Fruit fly (Drosophila melanogaster) whole organism, embryonic: ENCODE results near the gene Mst85C.
A peak's percentile ranks its signal among the peaks of the same experiment; 100 is the strongest.

Experiments used
- Asciz ChIP-seq: fragments of 200-800 bp; sonication (Bioruptor generic); optimal IDR thresholded peaks from 2 replicates; lab custom pipeline; 2017; ENCODE audit warnings: missing biosample characterization, mild to moderate bottlenecking, missing genetic modification characterization, missing genetic modification reagents
- BEAF-32 ChIP-seq: fragments of 200-800 bp; sonication (Bioruptor generic); optimal IDR thresholded peaks from 3 replicates; lab custom pipeline; 2017; ENCODE audit warnings: missing biosample characterization, missing genetic modification characterization, mild to moderate bottlenecking, moderate library complexity, missing genetic modification reagents
- CG10979 ChIP-seq: fragments of 200-800 bp; sonication (Bioruptor generic); optimal IDR thresholded peaks from 2 replicates; lab custom pipeline; 2018; ENCODE audit warnings: missing biosample characterization, mild to moderate bottlenecking, missing genetic modification characterization, moderate library complexity
- CG11456 ChIP-seq: fragments of 200-800 bp; sonication (Bioruptor generic); IDR thresholded peaks from 3 replicates; pipeline ENCODE4 v1.3.6; 2022; ENCODE audit warnings: missing biosample characterization, missing genetic modification characterization
- CG13624 ChIP-seq: fragments of 200-800 bp; sonication (Bioruptor generic); optimal IDR thresholded peaks from 2 replicates; lab custom pipeline; 2016; ENCODE audit warnings: missing biosample characterization, missing genetic modification characterization
- CG15479 ChIP-seq: fragments of 200-800 bp; sonication (Bioruptor generic); optimal IDR thresholded peaks from 3 replicates; lab custom pipeline; 2019; ENCODE audit warnings: missing biosample characterization, mild to moderate bottlenecking, missing genetic modification characterization, moderate library complexity
- CG16863 ChIP-seq: fragments of 200-800 bp; sonication (Bioruptor generic); optimal IDR thresholded peaks from 3 replicates; lab custom pipeline; 2016; ENCODE audit warnings: missing biosample characterization, missing genetic modification characterization
- CG17361 ChIP-seq: fragments of 200-800 bp; sonication (Bioruptor generic); IDR thresholded peaks from 3 replicates; pipeline ENCODE4 v1.3.6; 2022; ENCODE audit warnings: missing biosample characterization, missing genetic modification characterization
- CG1792 ChIP-seq: fragments of 200-800 bp; sonication (Bioruptor generic); optimal IDR thresholded peaks from 2 replicates; lab custom pipeline; 2016; ENCODE audit warnings: missing biosample characterization, missing genetic modification characterization
- CG1832 ChIP-seq: fragments of 200-800 bp; sonication (Bioruptor generic); optimal IDR thresholded peaks from 2 replicates; lab custom pipeline; 2017; ENCODE audit warnings: missing biosample characterization, mild to moderate bottlenecking, missing genetic modification characterization, inconsistent platforms
- CG18619 ChIP-seq: fragments of 200-800 bp; sonication (Bioruptor generic); optimal IDR thresholded peaks from 3 replicates; lab custom pipeline; 2017; ENCODE audit warnings: missing biosample characterization, mild to moderate bottlenecking, missing genetic modification characterization
- CG31224 ChIP-seq: fragments of 200-800 bp; sonication (Bioruptor generic); IDR thresholded peaks from 2 replicates; pipeline ENCODE4 v1.3.6; 2022; ENCODE audit warnings: missing biosample characterization, missing genetic modification characterization
- CG32767 ChIP-seq: fragments of 200-800 bp; sonication (Bioruptor generic); IDR thresholded peaks from 2 replicates; pipeline ENCODE4 v1.3.6; 2022; ENCODE audit warnings: missing biosample characterization, missing genetic modification characterization
- CG3407 ChIP-seq: fragments of 200-800 bp; sonication (Bioruptor generic); optimal IDR thresholded peaks from 2 replicates; lab custom pipeline; 2018; ENCODE audit warnings: missing biosample characterization, mild to moderate bottlenecking, missing genetic modification characterization
- CG3838 ChIP-seq: fragments of 200-800 bp; sonication (Bioruptor generic); optimal IDR thresholded peaks from 3 replicates; lab custom pipeline; 2016; ENCODE audit warnings: missing biosample characterization, missing genetic modification characterization
- CG4360 ChIP-seq: fragments of 200-800 bp; sonication (Bioruptor generic); IDR thresholded peaks from 2 replicates; pipeline ENCODE4 v1.3.6; 2022; ENCODE audit warnings: missing biosample characterization, missing genetic modification characterization
- CG8290 ChIP-seq, 3 experiments: fragments of 200-800 bp; sonication (Bioruptor generic); optimal IDR thresholded peaks; 2 replicates each; lab custom pipeline; 2016 to 2019; ENCODE audit warnings: missing biosample characterization in 3 of 3, missing genetic modification characterization in 3 of 3, mild to moderate bottlenecking in 2 of 3, moderate library complexity in 1 of 3
- CG8924 ChIP-seq: fragments of 200-800 bp; optimal IDR thresholded peaks from 3 replicates; lab custom pipeline; 2019; ENCODE audit warnings: missing biosample characterization, mild to moderate bottlenecking, missing genetic modification characterization, moderate library complexity
- Dip3 ChIP-seq: fragments of 200-800 bp; sonication (Bioruptor generic); optimal IDR thresholded peaks from 3 replicates; lab custom pipeline; 2016; ENCODE audit warnings: missing biosample characterization, missing genetic modification characterization
- Ets65A ChIP-seq: fragments of 200-800 bp; sonication (Bioruptor generic); peaks from one replicate; lab custom pipeline; 2016; ENCODE audit warnings: missing biosample characterization, missing genetic modification characterization
- Fer1 ChIP-seq: fragments of 200-800 bp; sonication (Bioruptor generic); optimal IDR thresholded peaks from 2 replicates; lab custom pipeline; 2017; ENCODE audit warnings: missing biosample characterization, mild to moderate bottlenecking, missing genetic modification characterization
- Fer2 ChIP-seq: fragments of 200-800 bp; sonication (Bioruptor generic); optimal IDR thresholded peaks from 2 replicates; lab custom pipeline; 2018; ENCODE audit warnings: missing biosample characterization, mild to moderate bottlenecking, missing genetic modification characterization, moderate library complexity
- Gug ChIP-seq: fragments of 200-800 bp; sonication (Bioruptor generic); IDR thresholded peaks from 4 replicates; pipeline ENCODE4 v1.3.6; 2022; ENCODE audit warnings: missing biosample characterization, missing genetic modification characterization
- Hr78 ChIP-seq, 2 experiments: fragments of 200-800 bp in 1 of 2; fragments of >200 bp in 1 of 2; sonication (Bioruptor generic) in 1 of 2; optimal IDR thresholded peaks; 2 replicates each; lab custom pipeline; 2017 to 2019; ENCODE audit warnings: missing biosample characterization in 2 of 2, missing genetic modification characterization in 2 of 2, mild to moderate bottlenecking in 1 of 2, moderate library complexity in 1 of 2
- Jarid2 ChIP-seq: fragments of 200-800 bp; sonication (Bioruptor generic); optimal IDR thresholded peaks from 3 replicates; lab custom pipeline; 2017; ENCODE audit warnings: mild to moderate bottlenecking, missing biosample characterization, missing genetic modification reagents, missing genetic modification characterization
- Med ChIP-seq: fragments of 200-800 bp; sonication (Bioruptor generic); peaks from one replicate; lab custom pipeline; 2016; ENCODE audit warnings: missing biosample characterization, missing genetic modification characterization, mild to moderate bottlenecking, inconsistent platforms, moderate library complexity
- NC2α ChIP-seq: fragments of 200-800 bp; sonication (Bioruptor generic); optimal IDR thresholded peaks from 2 replicates; lab custom pipeline; 2016; ENCODE audit warnings: missing biosample characterization, missing genetic modification characterization
- Pdp1 ChIP-seq, 2 experiments: fragments of 200-800 bp; sonication (Bioruptor generic); optimal IDR thresholded peaks; 3 replicates each; lab custom pipeline; 2016; ENCODE audit warnings: missing biosample characterization in 2 of 2, missing genetic modification characterization in 2 of 2, mild to moderate bottlenecking in 1 of 2, moderate library complexity in 1 of 2
- Trl ChIP-seq, 3 experiments: fragments of >200 bp in 2 of 3; fragments of 200-800 bp in 1 of 3; sonication (Bioruptor generic) in 1 of 3; optimal IDR thresholded peaks; 2 replicates in 1 of 3; 3 replicates in 2 of 3; lab custom pipeline; 2016 to 2017; ENCODE audit warnings: missing biosample characterization in 1 of 3, missing genetic modification characterization in 1 of 3
- az2 ChIP-seq: fragments of 200-800 bp; sonication (Bioruptor generic); optimal IDR thresholded peaks from 3 replicates; lab custom pipeline; 2016; ENCODE audit warnings: missing biosample characterization, missing genetic modification characterization
- bsh ChIP-seq, 2 experiments: fragments of 200-800 bp; sonication (Bioruptor generic); optimal IDR thresholded peaks; 2 replicates each; lab custom pipeline; 2017 to 2018; ENCODE audit warnings: mild to moderate bottlenecking in 2 of 2, missing biosample characterization in 2 of 2, missing genetic modification characterization in 2 of 2, moderate library complexity in 1 of 2
- caup ChIP-seq: fragments of 200-800 bp; sonication (Bioruptor generic); optimal IDR thresholded peaks from 3 replicates; lab custom pipeline; 2017; ENCODE audit warnings: missing biosample characterization, mild to moderate bottlenecking, missing genetic modification characterization, moderate library complexity; ENCODE audit not compliant: severe bottlenecking
- cg ChIP-seq: fragments of 200-800 bp; sonication (Bioruptor generic); optimal IDR thresholded peaks from 3 replicates; lab custom pipeline; 2019; ENCODE audit warnings: missing biosample characterization, mild to moderate bottlenecking, missing genetic modification characterization, moderate library complexity
- dati ChIP-seq: fragments of 200-800 bp; sonication (Bioruptor generic); IDR thresholded peaks from 2 replicates; pipeline ENCODE4 v1.3.6; 2022; ENCODE audit warnings: missing biosample characterization, missing genetic modification characterization
- emc ChIP-seq: fragments of 200-800 bp; sonication (Bioruptor generic); optimal IDR thresholded peaks from 2 replicates; lab custom pipeline; 2016; ENCODE audit warnings: missing biosample characterization, missing genetic modification characterization
- ewg ChIP-seq: fragments of 200-800 bp; sonication (Bioruptor generic); optimal IDR thresholded peaks from 3 replicates; lab custom pipeline; 2017; ENCODE audit warnings: mild to moderate bottlenecking, missing biosample characterization, missing genetic modification reagents, missing genetic modification characterization
- exex ChIP-seq: fragments of 200-800 bp; sonication (Bioruptor generic); optimal IDR thresholded peaks from 4 replicates; lab custom pipeline; 2018; ENCODE audit warnings: missing biosample characterization, mild to moderate bottlenecking, missing genetic modification characterization, moderate library complexity
- fd3F ChIP-seq: fragments of 200-800 bp; sonication (Bioruptor generic); optimal IDR thresholded peaks from 2 replicates; lab custom pipeline; 2018; ENCODE audit warnings: missing biosample characterization, mild to moderate bottlenecking, missing genetic modification characterization, moderate library complexity
- grau ChIP-seq: fragments of 200-800 bp; optimal IDR thresholded peaks from 3 replicates; lab custom pipeline; 2019; ENCODE audit warnings: missing biosample characterization, mild to moderate bottlenecking, missing genetic modification characterization, moderate library complexity
- kay ChIP-seq: fragments of 200-800 bp; sonication (Bioruptor generic); optimal IDR thresholded peaks from 2 replicates; lab custom pipeline; 2016; ENCODE audit warnings: missing biosample characterization, missing genetic modification characterization
- luna ChIP-seq: fragments of 200-800 bp; sonication (Bioruptor generic); optimal IDR thresholded peaks from 2 replicates; lab custom pipeline; 2016; ENCODE audit warnings: missing biosample characterization, missing genetic modification characterization
- maf-S ChIP-seq: fragments of 200-800 bp; sonication (Bioruptor generic); optimal IDR thresholded peaks from 2 replicates; lab custom pipeline; 2016; ENCODE audit warnings: missing biosample characterization, missing genetic modification characterization
- nom ChIP-seq: fragments of 200-800 bp; sonication (Bioruptor generic); optimal IDR thresholded peaks from 2 replicates; lab custom pipeline; 2017; ENCODE audit warnings: missing biosample characterization, missing genetic modification characterization, mild to moderate bottlenecking, moderate library complexity, missing genetic modification reagents
- pros ChIP-seq: fragments of 200-800 bp; sonication (Bioruptor generic); optimal IDR thresholded peaks from 3 replicates; lab custom pipeline; 2019; ENCODE audit warnings: missing biosample characterization, mild to moderate bottlenecking, missing genetic modification characterization, moderate library complexity
- psq ChIP-seq: fragments of 200-800 bp; sonication (Bioruptor generic); optimal IDR thresholded peaks from 2 replicates; lab custom pipeline; 2017; ENCODE audit warnings: missing biosample characterization, missing genetic modification characterization
- scrt ChIP-seq: fragments of 200-800 bp; sonication (Bioruptor generic); optimal IDR thresholded peaks from 2 replicates; lab custom pipeline; 2018; ENCODE audit warnings: missing biosample characterization, mild to moderate bottlenecking, missing genetic modification characterization, moderate library complexity
- sens ChIP-seq: fragments of 200-800 bp; sonication (Bioruptor generic); peaks from one replicate; lab custom pipeline; 2016; ENCODE audit warnings: missing biosample characterization, missing genetic modification characterization
- tin ChIP-seq: fragments of 200-800 bp; sonication (Bioruptor generic); optimal IDR thresholded peaks from 3 replicates; lab custom pipeline; 2016; ENCODE audit warnings: missing biosample characterization, missing genetic modification characterization
- trem ChIP-seq: fragments of 200-800 bp; optimal IDR thresholded peaks from 3 replicates; lab custom pipeline; 2019; ENCODE audit warnings: missing biosample characterization, mild to moderate bottlenecking, missing genetic modification characterization, moderate library complexity
- usp ChIP-seq: fragments of >200 bp; optimal IDR thresholded peaks from 2 replicates; lab custom pipeline; 2017; ENCODE audit warnings: missing biosample characterization, missing genetic modification characterization

The Mst85C gene

DNA sequence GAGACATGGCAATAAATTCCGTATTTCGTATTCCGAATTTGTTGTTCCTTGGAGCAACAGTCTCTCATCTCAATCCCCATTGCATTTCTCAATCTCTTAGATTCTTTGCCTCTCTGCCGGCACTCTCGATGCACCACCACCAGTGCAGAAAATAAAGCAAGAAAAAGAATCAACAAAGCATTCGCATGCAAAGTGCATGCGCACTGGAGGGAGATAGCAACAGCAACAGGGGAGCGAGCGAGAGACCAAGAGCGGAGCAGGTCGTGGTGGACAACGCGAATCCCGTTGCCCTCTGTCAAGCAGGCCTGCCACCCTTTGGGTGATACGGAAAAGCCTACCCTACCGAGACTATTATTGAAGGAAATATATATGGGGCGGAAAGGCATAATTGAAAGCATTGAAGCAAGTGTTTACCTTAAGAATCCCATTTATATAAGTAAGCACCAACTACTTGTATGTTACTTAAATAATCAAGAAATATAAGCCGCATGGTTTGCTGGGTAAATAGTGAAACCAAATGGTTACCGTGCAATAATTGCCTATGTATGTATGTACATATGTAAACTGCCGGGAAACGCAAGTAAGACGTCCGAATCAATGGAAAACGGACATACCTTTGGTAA is 8.1 kb downstream of the Mst85C start:
- TF ChIP-seq Pdp1 (GFP tag; optimal IDR thresholded peaks at IDR 0.05; lab: Kevin White, UChicago) (peak in 1 of 2 experiments; percentile 33), CG16863 (GFP tag; lab: Kevin White, UChicago) (no peak), Dip3 (GFP tag; lab: Kevin White, UChicago) (no peak), grau (no peak), Asciz (GFP tag; lab: Kevin White, UChicago) (peak; percentile 4), az2 (GFP tag; lab: Kevin White, UChicago) (no peak), kay (GFP tag; lab: Kevin White, UChicago) (no peak), nom (GFP tag; lab: Kevin White, UChicago) (peak; percentile 88), sens (GFP tag; lab: Kevin White, UChicago) (peak; percentile 72), CG1792 (GFP tag; lab: Kevin White, UChicago) (peak; percentile 7), pros (peak; percentile 77), CG10979 (no peak), Trl (optimal IDR thresholded peaks at IDR 0.05; lab: Kevin White, UChicago) (peak in 1 of 2 experiments; percentile 46), Trl (GFP tag; optimal IDR thresholded peaks at IDR 0.05; lab: Kevin White, UChicago) (no peak), CG3838 (GFP tag; lab: Kevin White, UChicago) (no peak), ewg (GFP tag; lab: Kevin White, UChicago) (peak; percentile 92), CG17361 (GFP tag; lab: Robert Waterston, UW) (no peak), cg (peak; percentile 21), bsh (GFP tag; optimal IDR thresholded peaks at IDR 0.05; lab: Kevin White, UChicago) (peak in 1 of 2 experiments; percentile 73), scrt (GFP tag; lab: Kevin White, UChicago) (peak; percentile 19), trem (tag; lab: Kevin White, UChicago) (peak; percentile 8), CG11456 (GFP tag; lab: Robert Waterston, UW) (no peak), usp (GFP tag; lab: Kevin White, UChicago) (no peak), Ets65A (GFP tag; lab: Kevin White, UChicago) (peak; percentile 47), Gug (no peak), Fer1 (GFP tag; lab: Kevin White, UChicago) (no peak), CG18619 (GFP tag; lab: Kevin White, UChicago) (no peak), Fer2 (tag; lab: Kevin White, UChicago) (no peak), fd3F (GFP tag; lab: Kevin White, UChicago) (peak; percentile 14), CG15479 (GFP tag; lab: Kevin White, UChicago) (peak; percentile 7), tin (GFP tag; lab: Kevin White, UChicago) (no peak), CG1832 (GFP tag; lab: Kevin White, UChicago) (peak; percentile 74), emc (GFP tag; lab: Kevin White, UChicago) (no peak)

DNA sequence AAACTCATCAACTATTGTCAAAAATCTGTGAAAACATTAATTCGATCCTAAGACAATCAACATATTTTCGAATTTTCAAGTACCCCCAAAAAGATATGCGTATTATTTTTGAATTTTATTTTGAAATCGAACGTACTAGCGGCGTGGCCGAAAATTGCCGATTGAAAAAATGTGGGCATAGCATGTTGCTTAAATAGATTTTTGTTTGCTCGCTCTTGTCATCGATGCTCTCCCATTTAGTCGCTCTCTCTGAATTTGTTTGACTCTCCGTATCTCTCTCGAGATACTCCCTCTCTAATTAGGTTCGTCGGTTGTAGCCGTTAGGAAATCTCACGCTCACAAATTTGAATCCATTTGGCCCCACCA is 8.6 kb downstream of the Mst85C start:
- TF ChIP-seq CG32767 (no peak), psq (GFP tag; lab: Kevin White, UChicago) (no peak), CG13624 (peak; percentile 35), CG4360 (GFP tag; lab: Robert Waterston, UW) (no peak), exex (no peak), Hr78 (GFP tag; optimal IDR thresholded peaks at IDR 0.05; lab: Kevin White, UChicago) (no peak), NC2α (GFP tag; lab: Kevin White, UChicago) (peak; percentile 24), Med (peak; percentile 82), BEAF-32 (no peak), dati (GFP tag; lab: Robert Waterston, UW) (no peak), CG8924 (tag; lab: Kevin White, UChicago) (no peak), Jarid2 (peak; percentile 51), CG31224 (GFP tag; lab: Robert Waterston, UW) (no peak), maf-S (peak; percentile 21), CG3407 (GFP tag; lab: Kevin White, UChicago) (no peak), luna (GFP tag; lab: Kevin White, UChicago) (peak; percentile 8), CG8290 (GFP tag; optimal IDR thresholded peaks at IDR 0.05; lab: Kevin White, UChicago) (no peak), CG8290 (tag; optimal IDR thresholded peaks at IDR 0.05; lab: Kevin White, UChicago) (peak in 1 of 2 experiments; percentile 70), caup (GFP tag; lab: Kevin White, UChicago) (no peak)
